Fruit fly (Drosophila melanogaster): ENCODE data around the gene CG43630.

Gene CG43630

dm6 chr3R:12699620-12700378, 23.7 kb upstream of the CG43630 start:
- no peak for TF ChIP-seq CG14655 (GFP tag; optimal IDR thresholded peaks at IDR 0.05)
- TF ChIP-seq CG8159 (tag; optimal IDR thresholded peaks at IDR 0.05) = no peak
- TF ChIP-seq Ets98B (GFP tag; IDR thresholded peaks at IDR 0.05) = no peak
- no peak for TF ChIP-seq CG13204 (GFP tag; optimal IDR thresholded peaks at IDR 0.05)
- TF ChIP-seq gl (tag; optimal IDR thresholded peaks at IDR 0.05) = no peak
- no peak for TF ChIP-seq CG10348 (GFP tag; IDR thresholded peaks at IDR 0.05)
- TF ChIP-seq CG9948 (tag; optimal IDR thresholded peaks at IDR 0.05) = no peak
- TF ChIP-seq EcR (GFP tag; optimal IDR thresholded peaks at IDR 0.05) = no peak
- no peak for TF ChIP-seq CG15710 (tag; optimal IDR thresholded peaks at IDR 0.05)
- TF ChIP-seq CG4496 (GFP tag; IDR thresholded peaks at IDR 0.05) = no peak
- TF ChIP-seq Snoo (tag; optimal IDR thresholded peaks at IDR 0.05) = no peak
- TF ChIP-seq CG34367 (tag; optimal IDR thresholded peaks at IDR 0.05) = no peak
- no peak for TF ChIP-seq CG17806 (tag; optimal IDR thresholded peaks at IDR 0.05)
- no peak for TF ChIP-seq fd96Ca (GFP tag; IDR thresholded peaks at IDR 0.05)
- TF ChIP-seq rn (GFP tag; IDR thresholded peaks at IDR 0.05) = no peak
- no peak for TF ChIP-seq CG8301 (tag; optimal IDR thresholded peaks at IDR 0.05)
- no peak for TF ChIP-seq CG32121 (GFP tag; IDR thresholded peaks at IDR 0.05)
- no peak for TF ChIP-seq D1 (tag; optimal IDR thresholded peaks at IDR 0.05)
- no peak for TF ChIP-seq Pif1B (GFP tag; optimal IDR thresholded peaks at IDR 0.05)
- TF ChIP-seq Pif1A (GFP tag; optimal IDR thresholded peaks at IDR 0.05) = no peak

DNA sequence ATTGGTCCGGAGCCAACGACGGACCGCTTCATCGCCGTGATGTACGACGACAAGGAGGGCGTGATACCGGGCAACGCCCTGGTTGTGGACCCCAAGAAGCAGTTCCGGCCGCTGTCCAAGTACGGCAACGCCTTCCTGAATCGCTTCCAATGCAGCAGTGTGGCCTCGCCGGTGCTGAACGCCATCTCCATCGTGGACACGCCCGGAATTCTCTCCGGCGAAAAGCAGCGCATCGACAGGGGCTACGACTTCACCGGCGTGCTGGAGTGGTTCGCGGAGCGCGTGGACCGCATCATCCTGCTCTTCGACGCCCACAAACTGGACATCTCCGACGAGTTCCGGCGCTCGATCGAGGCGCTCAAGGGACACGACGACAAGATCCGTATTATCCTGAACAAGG, 22.3 kb upstream of the CG43630 start:
- TF ChIP-seq Pif1A (GFP tag; optimal IDR thresholded peaks at IDR 0.05) (no peak), CG12605 (GFP tag; IDR thresholded peaks at IDR 0.05) (no peak), D1 (tag; optimal IDR thresholded peaks at IDR 0.05) (no peak), gl (tag; optimal IDR thresholded peaks at IDR 0.05) (no peak), EcR (GFP tag; optimal IDR thresholded peaks at IDR 0.05) (no peak), fd96Ca (GFP tag; IDR thresholded peaks at IDR 0.05) (no peak), CG15710 (tag; optimal IDR thresholded peaks at IDR 0.05) (no peak), CG8301 (tag; optimal IDR thresholded peaks at IDR 0.05) (no peak), CG17806 (tag; optimal IDR thresholded peaks at IDR 0.05) (no peak), CG14655 (GFP tag; optimal IDR thresholded peaks at IDR 0.05) (no peak), CG8159 (tag; optimal IDR thresholded peaks at IDR 0.05) (no peak), Ets98B (GFP tag; IDR thresholded peaks at IDR 0.05) (no peak), Pif1B (GFP tag; optimal IDR thresholded peaks at IDR 0.05) (no peak)

DNA sequence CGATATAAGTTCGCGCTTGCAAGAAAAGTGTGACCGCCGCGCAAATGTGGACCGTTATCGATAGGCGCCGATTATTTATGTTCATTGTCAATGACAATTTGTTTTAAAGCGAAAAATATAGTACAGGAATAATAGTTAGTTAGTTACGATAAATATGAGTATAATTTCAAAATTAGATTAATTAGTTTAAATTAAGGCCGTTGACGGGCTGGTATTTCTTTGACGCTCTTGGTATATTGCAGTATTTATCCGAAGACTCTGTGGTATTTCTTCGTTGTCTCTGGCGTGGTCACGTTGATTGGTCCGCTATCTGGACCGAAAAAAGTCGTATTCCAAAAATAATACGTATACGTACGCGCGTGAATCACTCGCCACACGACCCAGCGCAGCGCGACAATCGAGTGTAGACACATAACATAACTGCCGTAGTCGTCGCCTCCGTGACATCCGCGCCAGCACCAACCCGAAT, 21.5 kb upstream of the CG43630 start:
- TF ChIP-seq CG4496 (GFP tag; IDR thresholded peaks at IDR 0.05) (0 out of 3 replicates have a peak, but pooled peaks have one; percentile 34), CG13204 (GFP tag; optimal IDR thresholded peaks at IDR 0.05) (no peak)

- TF ChIP-seq CG17806 (tag; optimal IDR thresholded peaks at IDR 0.05) = no peak
- TF ChIP-seq Snoo (tag; optimal IDR thresholded peaks at IDR 0.05) = no peak
- no peak for TF ChIP-seq Pif1B (GFP tag; optimal IDR thresholded peaks at IDR 0.05)
- TF ChIP-seq CG32121 (GFP tag; IDR thresholded peaks at IDR 0.05) = no peak
These were observed 21.0 kb upstream of the CG43630 start, which contains the start of gene Past1 for dm6 chr3R:12697022-12697421. Gene Past1, plus strand, starts transcription at chr3R:12697322.

- no peak for TF ChIP-seq Pif1B (GFP tag; optimal IDR thresholded peaks at IDR 0.05)
- TF ChIP-seq CG32121 (GFP tag; IDR thresholded peaks at IDR 0.05) = no peak
- no peak for TF ChIP-seq CG8159 (tag; optimal IDR thresholded peaks at IDR 0.05)
- no peak for TF ChIP-seq CG17806 (tag; optimal IDR thresholded peaks at IDR 0.05)
- TF ChIP-seq CG4496 (GFP tag; IDR thresholded peaks at IDR 0.05) = no peak
- no peak for TF ChIP-seq Snoo (tag; optimal IDR thresholded peaks at IDR 0.05)
- TF ChIP-seq Pif1A (GFP tag; optimal IDR thresholded peaks at IDR 0.05) = no peak
- no peak for TF ChIP-seq Ets98B (GFP tag; IDR thresholded peaks at IDR 0.05)
- TF ChIP-seq gl (tag; optimal IDR thresholded peaks at IDR 0.05) = no peak
- TF ChIP-seq D1 (tag; optimal IDR thresholded peaks at IDR 0.05) = no peak
- no peak for TF ChIP-seq CG8301 (tag; optimal IDR thresholded peaks at IDR 0.05)
- TF ChIP-seq CG34367 (tag; optimal IDR thresholded peaks at IDR 0.05) = no peak
- TF ChIP-seq fd96Ca (GFP tag; IDR thresholded peaks at IDR 0.05) = no peak
- TF ChIP-seq rn (GFP tag; IDR thresholded peaks at IDR 0.05) = no peak
- TF ChIP-seq CG10348 (GFP tag; IDR thresholded peaks at IDR 0.05) = no peak
- no peak for TF ChIP-seq CG14655 (GFP tag; optimal IDR thresholded peaks at IDR 0.05)
These were observed 18.7 kb upstream of the CG43630 start, which contains the start of the genes CG14391 and NijC for dm6 chr3R:12694742-12695141. Gene CG14391, minus strand, starts transcription at chr3R:12694842. Gene NijC, plus strand, starts transcription at chr3R:12695129.

- no peak for TF ChIP-seq CG32121 (GFP tag; IDR thresholded peaks at IDR 0.05)
- TF ChIP-seq Ets98B (GFP tag; IDR thresholded peaks at IDR 0.05) = no peak
- no peak for TF ChIP-seq gl (tag; optimal IDR thresholded peaks at IDR 0.05)
- no peak for TF ChIP-seq CG4496 (GFP tag; IDR thresholded peaks at IDR 0.05)
- no peak for TF ChIP-seq rn (GFP tag; IDR thresholded peaks at IDR 0.05)
- TF ChIP-seq CG15710 (tag; optimal IDR thresholded peaks at IDR 0.05) = no peak
- TF ChIP-seq CG14655 (GFP tag; optimal IDR thresholded peaks at IDR 0.05) = no peak
- TF ChIP-seq fd96Ca (GFP tag; IDR thresholded peaks at IDR 0.05) = no peak
- TF ChIP-seq Snoo (tag; optimal IDR thresholded peaks at IDR 0.05) = no peak
- no peak for TF ChIP-seq CG8301 (tag; optimal IDR thresholded peaks at IDR 0.05)
- TF ChIP-seq CG9948 (tag; optimal IDR thresholded peaks at IDR 0.05) = no peak
- no peak for TF ChIP-seq CG8159 (tag; optimal IDR thresholded peaks at IDR 0.05)
- TF ChIP-seq CG17806 (tag; optimal IDR thresholded peaks at IDR 0.05) = no peak
- TF ChIP-seq CG10348 (GFP tag; IDR thresholded peaks at IDR 0.05) = no peak
- TF ChIP-seq EcR (GFP tag; optimal IDR thresholded peaks at IDR 0.05) = no peak
- no peak for TF ChIP-seq D1 (tag; optimal IDR thresholded peaks at IDR 0.05)
- TF ChIP-seq Pif1A (GFP tag; optimal IDR thresholded peaks at IDR 0.05) = no peak
- TF ChIP-seq CG13204 (GFP tag; optimal IDR thresholded peaks at IDR 0.05) = no peak
- no peak for TF ChIP-seq Pif1B (GFP tag; optimal IDR thresholded peaks at IDR 0.05)
- no peak for TF ChIP-seq CG12605 (GFP tag; IDR thresholded peaks at IDR 0.05)
These were observed 16.4 kb upstream of the CG43630 start, which contains the start of gene CG31347 for dm6 chr3R:12692497-12692896. Gene CG31347, minus strand, starts transcription at chr3R:12692597.

All from whole organism, pupa.